Fruit fly (Drosophila melanogaster) whole organism, embryonic: ENCODE data around the gene CG16798.

Source experiments
- CG11247 ChIP-seq: fragments of 200-800 bp; sonication (Bioruptor generic); IDR thresholded peaks from 2 replicates; pipeline ENCODE4 v1.3.6; 2022; ENCODE audit warnings: missing biosample characterization, missing genetic modification characterization
- CG13296 ChIP-seq: fragments of 200-800 bp; sonication (Bioruptor generic); optimal IDR thresholded peaks from 3 replicates; lab custom pipeline; 2018; ENCODE audit warnings: missing biosample characterization, mild to moderate bottlenecking, missing genetic modification characterization
- CG14050 ChIP-seq: fragments of 200-800 bp; sonication (Bioruptor generic); IDR thresholded peaks from 3 replicates; pipeline ENCODE4 v1.3.6; 2022; ENCODE audit warnings: missing biosample characterization, missing genetic modification characterization
- CG15601 ChIP-seq: fragments of 200-800 bp; sonication (Bioruptor generic); optimal IDR thresholded peaks from 3 replicates; lab custom pipeline; 2019; ENCODE audit warnings: missing biosample characterization, mild to moderate bottlenecking, missing genetic modification characterization, moderate library complexity
- CG16813 ChIP-seq: fragments of 200-800 bp; sonication (Bioruptor generic); IDR thresholded peaks from 3 replicates; pipeline ENCODE4 v1.3.6; 2022; ENCODE audit warnings: missing biosample characterization, missing genetic modification characterization; ENCODE audit not compliant: partially characterized antibody
- CG17186 ChIP-seq: fragments of 200-800 bp; sonication (Bioruptor generic); optimal IDR thresholded peaks from 3 replicates; lab custom pipeline; 2017; ENCODE audit warnings: missing biosample characterization, missing genetic modification reagents, missing genetic modification characterization
- CG17359 ChIP-seq: fragments of 200-800 bp; sonication (Bioruptor generic); optimal IDR thresholded peaks from 3 replicates; lab custom pipeline; 2018; ENCODE audit warnings: missing biosample characterization, mild to moderate bottlenecking, missing genetic modification characterization, moderate library complexity
- CG17385 ChIP-seq: fragments of 200-800 bp; sonication (Bioruptor generic); optimal IDR thresholded peaks from 3 replicates; lab custom pipeline; 2018; ENCODE audit warnings: missing biosample characterization, mild to moderate bottlenecking, missing genetic modification characterization
- CG17912 ChIP-seq: fragments of 200-800 bp; sonication (Bioruptor generic); optimal IDR thresholded peaks from 2 replicates; lab custom pipeline; 2018; ENCODE audit warnings: missing biosample characterization, mild to moderate bottlenecking, missing genetic modification characterization
- CG32532 ChIP-seq: fragments of 200-800 bp; sonication (Bioruptor generic); IDR thresholded peaks from 2 replicates; pipeline ENCODE4 v1.3.6; 2022; ENCODE audit warnings: missing biosample characterization, missing genetic modification characterization
- CG4424 ChIP-seq: fragments of 200-800 bp; sonication (Bioruptor generic); optimal IDR thresholded peaks from 3 replicates; lab custom pipeline; 2016; ENCODE audit warnings: missing biosample characterization, missing genetic modification characterization
- CG6689 ChIP-seq: fragments of 200-800 bp; sonication (Bioruptor generic); IDR thresholded peaks from 2 replicates; pipeline ENCODE4 v1.3.6; 2022; ENCODE audit warnings: missing biosample characterization, missing genetic modification characterization
- CG7372 ChIP-seq: fragments of 200-800 bp; sonication (Bioruptor generic); IDR thresholded peaks from 2 replicates; pipeline ENCODE4 v1.3.6; 2022; ENCODE audit warnings: missing biosample characterization, missing genetic modification characterization
- CG7963 ChIP-seq: fragments of 200-800 bp; sonication (Bioruptor generic); IDR thresholded peaks from 3 replicates; pipeline ENCODE4 v1.3.6; 2022; ENCODE audit warnings: missing biosample characterization, missing genetic modification characterization; ENCODE audit not compliant: partially characterized antibody
- CG8290 ChIP-seq, 3 experiments: fragments of 200-800 bp; sonication (Bioruptor generic); optimal IDR thresholded peaks; 2 replicates each; lab custom pipeline; 2016 to 2019; ENCODE audit warnings: missing biosample characterization in 3 of 3, missing genetic modification characterization in 3 of 3, mild to moderate bottlenecking in 2 of 3, moderate library complexity in 1 of 3
- CG9932 ChIP-seq: fragments of 200-800 bp; sonication (Bioruptor generic); IDR thresholded peaks from 2 replicates; pipeline ENCODE4 v1.3.6; 2022; ENCODE audit warnings: missing biosample characterization, missing genetic modification characterization
- HHEX ChIP-seq: fragments of 200-800 bp; sonication (Bioruptor generic); optimal IDR thresholded peaks from 3 replicates; lab custom pipeline; 2017; ENCODE audit warnings: missing biosample characterization, mild to moderate bottlenecking, missing genetic modification characterization, missing genetic modification reagents
- HLH54F ChIP-seq: fragments of 200-800 bp; sonication (Bioruptor generic); optimal IDR thresholded peaks from 3 replicates; lab custom pipeline; 2016; ENCODE audit warnings: missing biosample characterization, missing genetic modification characterization
- HLHmδ ChIP-seq: fragments of 200-800 bp; sonication (Bioruptor generic); optimal IDR thresholded peaks from 2 replicates; lab custom pipeline; 2018; ENCODE audit warnings: missing biosample characterization, mild to moderate bottlenecking, missing genetic modification characterization, moderate library complexity
- Hmr ChIP-seq: fragments of 200-800 bp; sonication (Bioruptor generic); optimal IDR thresholded peaks from 3 replicates; lab custom pipeline; 2017; ENCODE audit warnings: mild to moderate bottlenecking, missing biosample characterization, missing genetic modification reagents, missing genetic modification characterization
- Meics ChIP-seq: fragments of 200-800 bp; sonication (Bioruptor generic); optimal IDR thresholded peaks from 2 replicates; lab custom pipeline; 2017; ENCODE audit warnings: missing biosample characterization, mild to moderate bottlenecking, missing genetic modification characterization
- Mrtf ChIP-seq: fragments of 200-800 bp; sonication (Bioruptor generic); IDR thresholded peaks from 3 replicates; pipeline ENCODE4 v1.3.6; 2022; ENCODE audit warnings: missing biosample characterization, missing genetic modification characterization
- NFAT ChIP-seq: fragments of 200-800 bp; sonication (Bioruptor generic); IDR thresholded peaks from 2 replicates; pipeline ENCODE4 v1.3.6; 2022; ENCODE audit warnings: missing biosample characterization, missing genetic modification characterization
- Rfx ChIP-seq: fragments of 200-800 bp; sonication (Bioruptor generic); IDR thresholded peaks from 2 replicates; pipeline ENCODE4 v1.3.6; 2022; ENCODE audit warnings: missing biosample characterization, missing genetic modification characterization
- Sin3A ChIP-seq: fragments of >200 bp; optimal IDR thresholded peaks from 2 replicates; lab custom pipeline; 2018
- Sox100B ChIP-seq: fragments of 200-800 bp; sonication (Bioruptor generic); optimal IDR thresholded peaks from 3 replicates; lab custom pipeline; 2018; ENCODE audit warnings: missing biosample characterization, mild to moderate bottlenecking, missing genetic modification characterization
- Sry-β ChIP-seq: fragments of 200-800 bp; sonication (Bioruptor generic); optimal IDR thresholded peaks from 2 replicates; lab custom pipeline; 2018; ENCODE audit warnings: missing biosample characterization, mild to moderate bottlenecking, missing genetic modification characterization, moderate library complexity
- Usf ChIP-seq: fragments of 200-800 bp; sonication (Bioruptor generic); optimal IDR thresholded peaks from 2 replicates; lab custom pipeline; 2017; ENCODE audit warnings: missing genotype, missing biosample characterization, missing genetic modification characterization
- abd-A ChIP-seq: fragments of 200-800 bp; sonication (Bioruptor generic); optimal IDR thresholded peaks from 3 replicates; lab custom pipeline; 2019; ENCODE audit warnings: missing biosample characterization, mild to moderate bottlenecking, missing genetic modification characterization, moderate library complexity
- eve ChIP-seq, 2 experiments: fragments of >200 bp; optimal IDR thresholded peaks; 2 replicates each; lab custom pipeline; 2017; ENCODE audit warnings: missing biosample characterization in 2 of 2, missing genetic modification characterization in 2 of 2
- exex ChIP-seq: fragments of 200-800 bp; sonication (Bioruptor generic); optimal IDR thresholded peaks from 4 replicates; lab custom pipeline; 2018; ENCODE audit warnings: missing biosample characterization, mild to moderate bottlenecking, missing genetic modification characterization, moderate library complexity
- fd3F ChIP-seq: fragments of 200-800 bp; sonication (Bioruptor generic); optimal IDR thresholded peaks from 2 replicates; lab custom pipeline; 2018; ENCODE audit warnings: missing biosample characterization, mild to moderate bottlenecking, missing genetic modification characterization, moderate library complexity
- grau ChIP-seq: fragments of 200-800 bp; optimal IDR thresholded peaks from 3 replicates; lab custom pipeline; 2019; ENCODE audit warnings: missing biosample characterization, mild to moderate bottlenecking, missing genetic modification characterization, moderate library complexity
- kay ChIP-seq: fragments of 200-800 bp; sonication (Bioruptor generic); optimal IDR thresholded peaks from 2 replicates; lab custom pipeline; 2016; ENCODE audit warnings: missing biosample characterization, missing genetic modification characterization
- lola ChIP-seq, 3 experiments: fragments of >200 bp in 2 of 3; fragments of 200-800 bp in 1 of 3; sonication (Bioruptor generic) in 1 of 3; optimal IDR thresholded peaks; 2 replicates each; lab custom pipeline; 2017 to 2019; ENCODE audit warnings: missing biosample characterization in 3 of 3, missing genetic modification characterization in 3 of 3, mild to moderate bottlenecking in 1 of 3, moderate library complexity in 1 of 3
- nau ChIP-seq: fragments of 200-800 bp; sonication (Bioruptor generic); optimal IDR thresholded peaks from 3 replicates; lab custom pipeline; 2017; ENCODE audit warnings: missing biosample characterization, mild to moderate bottlenecking, missing genetic modification characterization, missing genetic modification reagents
- pan ChIP-seq, 4 experiments: fragments of >200 bp in 3 of 4; fragments of 200-800 bp in 1 of 4; sonication (Bioruptor generic) in 1 of 4; optimal IDR thresholded peaks in 3 of 4; IDR thresholded peaks in 1 of 4; 2 replicates each; pipeline versions ENCODE4 v1.3.6 to Lab custom; 2017 to 2022; ENCODE audit warnings: missing biosample characterization in 2 of 4, missing genetic modification characterization in 2 of 4, mixed read lengths in 1 of 4
- ranshi ChIP-seq: fragments of 200-800 bp; sonication (Bioruptor generic); IDR thresholded peaks from 2 replicates; pipeline ENCODE4 v1.3.6; 2022; ENCODE audit warnings: missing biosample characterization, missing genetic modification characterization
- sens-2 ChIP-seq: fragments of 200-800 bp; sonication (Bioruptor generic); IDR thresholded peaks from 2 replicates; pipeline ENCODE4 v1.3.6; 2022; ENCODE audit warnings: missing biosample characterization, missing genetic modification characterization
- slou ChIP-seq: fragments of 200-800 bp; sonication (Bioruptor generic); optimal IDR thresholded peaks from 3 replicates; lab custom pipeline; 2016; ENCODE audit warnings: missing biosample characterization, missing genetic modification characterization
- stwl ChIP-seq: fragments of 200-800 bp; sonication (Bioruptor generic); optimal IDR thresholded peaks from 3 replicates; lab custom pipeline; 2018; ENCODE audit warnings: missing biosample characterization, mild to moderate bottlenecking, missing genetic modification characterization, moderate library complexity
- sug ChIP-seq: fragments of 200-800 bp; optimal IDR thresholded peaks from 2 replicates; lab custom pipeline; 2019; ENCODE audit warnings: missing biosample characterization, mild to moderate bottlenecking, missing genetic modification characterization, moderate library complexity
- twi ChIP-seq: fragments of 200-800 bp; optimal IDR thresholded peaks from 2 replicates; lab custom pipeline; 2019; ENCODE audit warnings: missing biosample characterization, mild to moderate bottlenecking, missing genetic modification characterization, moderate library complexity
- vfl ChIP-seq: fragments of 200-800 bp; sonication (Bioruptor generic); optimal IDR thresholded peaks from 2 replicates; lab custom pipeline; 2016; ENCODE audit warnings: missing biosample characterization, missing genetic modification characterization
- zen2 ChIP-seq: fragments of 200-800 bp; sonication (Bioruptor generic); IDR thresholded peaks from 3 replicates; pipeline ENCODE4 v1.3.6; 2022; ENCODE audit warnings: missing biosample characterization, missing genetic modification characterization; ENCODE audit not compliant: partially characterized antibody

Gene CG16798

dm6 chr2L:20417597-20418286 is 35.6 kb upstream of the CG16798 start (continued):
- TF ChIP-seq eve (GFP tag; optimal IDR thresholded peaks at IDR 0.05; lab: Kevin White, UChicago) (no peak), NFAT (GFP tag; lab: Robert Waterston, UW) (0 out of 2 replicates have a peak, but pooled peaks have one; percentile 23), HLHmδ (no peak), pan (optimal IDR thresholded peaks at IDR 0.05; lab: Kevin White, UChicago) (no peak), pan (GFP tag; optimal IDR thresholded peaks at IDR 0.05 in 1 of 2, IDR thresholded peaks at IDR 0.05 in 1 of 2) (peak in 1 of 2 experiments; percentile 44), Meics (GFP tag; lab: Kevin White, UChicago) (peak; percentile 39), Sry-β (no peak), CG17385 (GFP tag; lab: Kevin White, UChicago) (peak; percentile 68), CG9932 (GFP tag; lab: Robert Waterston, UW) (peak; percentile 52; the same call in 1 of the 2 replicates), CG7963 (GFP tag; lab: Robert Waterston, UW) (no peak), CG6689 (peak; percentile 25; the same call in 1 of the 2 replicates), CG17359 (tag; lab: Kevin White, UChicago) (peak; percentile 31), ranshi (GFP tag; lab: Robert Waterston, UW) (0 out of 2 replicates have a peak, but pooled peaks have one; percentile 15), CG32532 (GFP tag; lab: Robert Waterston, UW) (peak; percentile 62), CG11247 (GFP tag; lab: Robert Waterston, UW) (peak; percentile 44), CG17912 (GFP tag; lab: Kevin White, UChicago) (no peak), exex (tag; lab: Kevin White, UChicago) (peak; percentile 47), HLH54F (GFP tag; lab: Kevin White, UChicago) (peak; percentile 16), Rfx (GFP tag; lab: Robert Waterston, UW) (peak; percentile 64), kay (GFP tag; lab: Kevin White, UChicago) (peak; percentile 72), CG8290 (GFP tag; optimal IDR thresholded peaks at IDR 0.05; lab: Kevin White, UChicago) (no peak), CG8290 (tag; optimal IDR thresholded peaks at IDR 0.05; lab: Kevin White, UChicago) (peak in 1 of 2 experiments; percentile 11), sens-2 (GFP tag; lab: Robert Waterston, UW) (no peak), stwl (tag; lab: Kevin White, UChicago) (no peak), Sox100B (GFP tag; lab: Kevin White, UChicago) (peak; percentile 22), CG4424 (GFP tag; lab: Kevin White, UChicago) (peak; percentile 5), Usf (GFP tag; lab: Kevin White, UChicago) (no peak)

- TF ChIP-seq fd3F (peak; percentile 59), twi (tag; lab: Kevin White, UChicago) (peak; percentile 52), CG15601 (tag; lab: Kevin White, UChicago) (peak; percentile 67), nau (GFP tag; lab: Kevin White, UChicago) (no peak), lola (GFP tag; optimal IDR thresholded peaks at IDR 0.05; lab: Kevin White, UChicago) (peak in 1 of 3 experiments; percentile 59), Mrtf (GFP tag; lab: Robert Waterston, UW) (no peak), Hmr (GFP tag; lab: Kevin White, UChicago) (peak; percentile 60), CG16813 (GFP tag; lab: Robert Waterston, UW) (peak; percentile 65), HHEX (GFP tag; lab: Kevin White, UChicago) (no peak), Sin3A (lab: Kevin White, UChicago) (peak; percentile 33), slou (GFP tag; lab: Kevin White, UChicago) (peak; percentile 17), grau (tag; lab: Kevin White, UChicago) (peak; percentile 72), abd-A (tag; lab: Kevin White, UChicago) (no peak), zen2 (GFP tag; lab: Robert Waterston, UW) (0 out of 3 replicates have a peak, but pooled peaks have one; percentile 10), CG13296 (GFP tag; lab: Kevin White, UChicago) (peak; percentile 48), sug (tag; lab: Kevin White, UChicago) (peak; percentile 53), CG7372 (GFP tag; lab: Robert Waterston, UW) (peak; percentile 64), CG17385 (GFP tag; lab: Kevin White, UChicago) (peak; percentile 95), CG14050 (GFP tag; lab: Robert Waterston, UW) (no peak), CG32532 (GFP tag; lab: Robert Waterston, UW) (peak; percentile 68), vfl (GFP tag; lab: Kevin White, UChicago) (peak; percentile 28), CG17186 (GFP tag; lab: Kevin White, UChicago) (peak; percentile 6), CG4424 (GFP tag; lab: Kevin White, UChicago) (peak; percentile 33)
Observed at dm6 chr2L:20416754-20417563, 34.8 kb upstream of the CG16798 start, which contains the start of the genes CG10949 and Arpc2. CG10949 (minus strand) TSS chr2L:20416918. Arpc2 (plus strand) TSS chr2L:20417057.
